Worm (Caenorhabditis elegans) whole organism, midembryonic: Measurements from ENCODE around the gene sre-15.

ENCODE experiments used
- T22C8.4 ChIP-seq: fragments of 200-800 bp; sonication (Bioruptor generic); IDR thresholded peaks from 2 replicates; pipeline ENCODE4 v1.3.6; 2022; ENCODE audit warnings: missing genetic modification characterization, missing compliant biosample characterization
- cog-1 ChIP-seq: sonication (generic microtip); optimal IDR thresholded peaks from 2 replicates; lab custom pipeline; 2016; ENCODE audit warnings: missing genetic modification characterization, missing compliant biosample characterization
- flt-1 ChIP-seq: fragments of 200-800 bp; sonication (Bioruptor generic); IDR thresholded peaks from 2 replicates; pipeline ENCODE4 v1.3.6; 2022; ENCODE audit warnings: missing genetic modification characterization, missing compliant biosample characterization
- klf-2 ChIP-seq: fragments of 200-800 bp; sonication (Bioruptor generic); conservative IDR thresholded peaks from 2 replicates; pipeline ENCODE4 v1.3.6; 2022; ENCODE audit warnings: missing genetic modification reagents, missing genetic modification characterization, missing compliant biosample characterization
- med-1 ChIP-seq: sonication (generic microtip); optimal IDR thresholded peaks from 2 replicates; lab custom pipeline; 2017; ENCODE audit warnings: missing genetic modification characterization, mild to moderate bottlenecking, missing compliant biosample characterization, antibody characterized with exemption, missing genetic modification reagents; ENCODE audit not compliant: insufficient read depth
- ref-1 ChIP-seq: fragments of 200-800 bp; sonication (Bioruptor generic); conservative IDR thresholded peaks from 2 replicates; pipeline ENCODE4 v1.3.6; 2022; ENCODE audit warnings: missing genetic modification reagents, missing genetic modification characterization, missing compliant biosample characterization
- tab-1 ChIP-seq: fragments of 200-800 bp; sonication (Bioruptor generic); IDR thresholded peaks from 2 replicates; pipeline ENCODE4 v1.3.6; 2022; ENCODE audit warnings: missing genetic modification characterization, missing compliant biosample characterization
- ztf-23 ChIP-seq: fragments of 200-800 bp; sonication (Bioruptor generic); IDR thresholded peaks from 2 replicates; pipeline ENCODE4 v1.3.6; 2022; ENCODE audit warnings: missing genetic modification reagents, missing genetic modification characterization, missing compliant biosample characterization
- ztf-29 ChIP-seq: fragments of 200-800 bp; sonication (Bioruptor generic); IDR thresholded peaks from 2 replicates; pipeline ENCODE4 v1.3.6; 2022; ENCODE audit warnings: missing genetic modification reagents, missing genetic modification characterization, missing compliant biosample characterization

The sre-15 gene

ce11 chrIV:12219309-12219708 lies 25.3 kb downstream of the sre-15 start, which contains the start of gene F35G2.5:
TSS of gene F35G2.5 (plus strand) at chrIV:12219609.
- TF ChIP-seq cog-1 (no peak), ztf-23 (GFP tag; lab: Robert Waterston, UW) (no peak), tab-1 (no peak), flt-1 (GFP tag; lab: Robert Waterston, UW) (no peak), klf-2 (GFP tag; lab: Robert Waterston, UW) (no peak), ztf-29 (no peak), ref-1 (no peak), T22C8.4 (GFP tag; lab: Robert Waterston, UW) (no peak), med-1 (no peak)

- TF ChIP-seq med-1 (no peak), ref-1 (no peak), cog-1 (no peak), tab-1 (no peak), flt-1 (GFP tag; lab: Robert Waterston, UW) (no peak)
Observed at ce11 chrIV:12218253-12218652, 26.4 kb downstream of the sre-15 start.

ce11 chrIV:12217142-12217541 lies 27.5 kb downstream of the sre-15 start:
- no peak for TF ChIP-seq med-1

ce11 chrIV:12215762-12216295 lies 28.8 kb downstream of the sre-15 start, which contains the start of gene phy-2:
TSS of gene phy-2 (minus strand) at chrIV:12215987.
- no peak for TF ChIP-seq ref-1
- no peak for TF ChIP-seq klf-2 (GFP tag; lab: Robert Waterston, UW)
- TF ChIP-seq med-1: no peak
- TF ChIP-seq flt-1 (GFP tag; lab: Robert Waterston, UW): no peak
- no peak for TF ChIP-seq cog-1
- TF ChIP-seq ztf-23 (GFP tag; lab: Robert Waterston, UW): no peak
- TF ChIP-seq tab-1: no peak
- no peak for TF ChIP-seq T22C8.4 (GFP tag; lab: Robert Waterston, UW)
- no peak for TF ChIP-seq ztf-29

ce11 chrIV:12212814-12213213 lies 31.8 kb downstream of the sre-15 start:
- TF ChIP-seq cog-1 (no peak), ref-1 (no peak), ztf-29 (no peak), flt-1 (GFP tag; lab: Robert Waterston, UW) (no peak), med-1 (no peak), tab-1 (no peak), ztf-23 (GFP tag; lab: Robert Waterston, UW) (no peak), T22C8.4 (GFP tag; lab: Robert Waterston, UW) (no peak), klf-2 (GFP tag; lab: Robert Waterston, UW) (no peak)

- TF ChIP-seq tab-1 (no peak), ref-1 (no peak), klf-2 (GFP tag; lab: Robert Waterston, UW) (no peak), ztf-29 (no peak), ztf-23 (GFP tag; lab: Robert Waterston, UW) (no peak), med-1 (no peak), flt-1 (GFP tag; lab: Robert Waterston, UW) (no peak), cog-1 (no peak), T22C8.4 (GFP tag; lab: Robert Waterston, UW) (no peak)
Observed at ce11 chrIV:12211292-12211691, 33.3 kb downstream of the sre-15 start.

ce11 chrIV:12208984-12209676 lies 35.5 kb downstream of the sre-15 start, which contains the start of the genes marb-1 and F35G2.3:
TSS of gene marb-1 (minus strand) at chrIV:12209010.
TSS of gene F35G2.3 (plus strand) at chrIV:12209626.
- TF ChIP-seq ztf-23 (GFP tag; lab: Robert Waterston, UW) (no peak), flt-1 (GFP tag; lab: Robert Waterston, UW) (no peak), T22C8.4 (GFP tag; lab: Robert Waterston, UW) (no peak), ztf-29 (no peak), cog-1 (no peak), med-1 (no peak), tab-1 (no peak), ref-1 (no peak), klf-2 (GFP tag; lab: Robert Waterston, UW) (no peak)

- TF ChIP-seq ztf-29: no peak
Observed at ce11 chrIV:12207873-12208272, 36.7 kb downstream of the sre-15 start.

ce11 chrIV:12207454-12207853 lies 37.2 kb downstream of the sre-15 start:
- TF ChIP-seq flt-1 (GFP tag; lab: Robert Waterston, UW): no peak
- no peak for TF ChIP-seq cog-1
- no peak for TF ChIP-seq ztf-29
- no peak for TF ChIP-seq tab-1
- no peak for TF ChIP-seq klf-2 (GFP tag; lab: Robert Waterston, UW)
- TF ChIP-seq T22C8.4 (GFP tag; lab: Robert Waterston, UW): no peak
- no peak for TF ChIP-seq ref-1
- TF ChIP-seq ztf-23 (GFP tag; lab: Robert Waterston, UW): no peak
- no peak for TF ChIP-seq med-1

ce11 chrIV:12203968-12204367 lies 40.6 kb downstream of the sre-15 start:
- no peak for TF ChIP-seq T22C8.4 (GFP tag; lab: Robert Waterston, UW)
- no peak for TF ChIP-seq tab-1
- no peak for TF ChIP-seq med-1
- no peak for TF ChIP-seq ztf-23 (GFP tag; lab: Robert Waterston, UW)
- no peak for TF ChIP-seq cog-1

- TF ChIP-seq T22C8.4 (GFP tag; lab: Robert Waterston, UW) (no peak), ref-1 (no peak), ztf-23 (GFP tag; lab: Robert Waterston, UW) (no peak), med-1 (no peak)
Observed at ce11 chrIV:12202949-12203348, 41.7 kb downstream of the sre-15 start, which contains the start of gene F35G2.1. TSS of gene F35G2.1 (plus strand) at chrIV:12203249.
